Fruit fly (Drosophila melanogaster) whole organism, embryonic: Measurements from ENCODE around the gene CG2854.
A peak's percentile ranks its signal among the peaks of the same experiment; 100 is the strongest.

Source experiments
- C15 ChIP-seq: fragments of 200-800 bp; sonication (Bioruptor generic); IDR thresholded peaks from 3 replicates; pipeline ENCODE4 v1.3.6; 2022; ENCODE audit warnings: missing biosample characterization, missing genetic modification characterization
- CG10209 ChIP-seq: fragments of 200-800 bp; sonication (Bioruptor generic); optimal IDR thresholded peaks from 3 replicates; lab custom pipeline; 2017; ENCODE audit warnings: missing biosample characterization, mild to moderate bottlenecking, missing genetic modification characterization, missing genetic modification reagents
- CG10431 ChIP-seq: fragments of 200-800 bp; sonication (Bioruptor generic); optimal IDR thresholded peaks from 3 replicates; lab custom pipeline; 2018; ENCODE audit warnings: missing biosample characterization, mild to moderate bottlenecking, missing genetic modification characterization
- CG11093 ChIP-seq: fragments of 200-800 bp; sonication (Bioruptor generic); IDR thresholded peaks from 3 replicates; pipeline ENCODE4 v1.3.6; 2022; ENCODE audit warnings: missing biosample characterization, missing genetic modification characterization
- CG11723 ChIP-seq: fragments of 200-800 bp; sonication (Bioruptor generic); optimal IDR thresholded peaks from 2 replicates; lab custom pipeline; 2017; ENCODE audit warnings: missing biosample characterization, mild to moderate bottlenecking, missing genetic modification characterization
- CG12299 ChIP-seq: fragments of 200-800 bp; sonication (Bioruptor generic); optimal IDR thresholded peaks from 2 replicates; lab custom pipeline; 2018; ENCODE audit warnings: missing biosample characterization, mild to moderate bottlenecking, missing genetic modification characterization
- CG13894 ChIP-seq: fragments of 200-800 bp; sonication (Bioruptor generic); optimal IDR thresholded peaks from 3 replicates; lab custom pipeline; 2018; ENCODE audit warnings: missing biosample characterization, mild to moderate bottlenecking, missing genetic modification characterization, moderate library complexity
- CG14014 ChIP-seq: fragments of 200-800 bp; sonication (Bioruptor generic); IDR thresholded peaks from 2 replicates; pipeline ENCODE4 v1.3.6; 2022; ENCODE audit warnings: missing biosample characterization, missing genetic modification characterization
- CG17359 ChIP-seq: fragments of 200-800 bp; sonication (Bioruptor generic); optimal IDR thresholded peaks from 3 replicates; lab custom pipeline; 2018; ENCODE audit warnings: missing biosample characterization, mild to moderate bottlenecking, missing genetic modification characterization, moderate library complexity
- CG2120 ChIP-seq: fragments of 200-800 bp; sonication (Bioruptor generic); optimal IDR thresholded peaks from 3 replicates; lab custom pipeline; 2016; ENCODE audit warnings: missing biosample characterization, missing genetic modification characterization
- CG30020 ChIP-seq: fragments of 200-800 bp; optimal IDR thresholded peaks from 2 replicates; lab custom pipeline; 2019; ENCODE audit warnings: missing biosample characterization, mild to moderate bottlenecking, missing genetic modification characterization, moderate library complexity
- CG32767 ChIP-seq: fragments of 200-800 bp; sonication (Bioruptor generic); IDR thresholded peaks from 2 replicates; pipeline ENCODE4 v1.3.6; 2022; ENCODE audit warnings: missing biosample characterization, missing genetic modification characterization
- CG42726 ChIP-seq: fragments of 200-800 bp; sonication (Bioruptor generic); IDR thresholded peaks from 2 replicates; pipeline ENCODE4 v1.3.6; 2022; ENCODE audit warnings: missing biosample characterization, missing genetic modification characterization; ENCODE audit not compliant: partially characterized antibody
- CG4820 ChIP-seq: fragments of 200-800 bp; sonication (Bioruptor generic); optimal IDR thresholded peaks from 3 replicates; lab custom pipeline; 2016; ENCODE audit warnings: missing biosample characterization, missing genetic modification characterization
- CG5245 ChIP-seq: fragments of 200-800 bp; sonication (Bioruptor generic); optimal IDR thresholded peaks from 3 replicates; lab custom pipeline; 2016; ENCODE audit warnings: missing biosample characterization, missing genetic modification characterization
- CG7786 ChIP-seq: fragments of 200-800 bp; sonication (Bioruptor generic); optimal IDR thresholded peaks from 2 replicates; lab custom pipeline; 2016; ENCODE audit warnings: missing biosample characterization, missing genetic modification characterization
- CG7963 ChIP-seq: fragments of 200-800 bp; sonication (Bioruptor generic); IDR thresholded peaks from 3 replicates; pipeline ENCODE4 v1.3.6; 2022; ENCODE audit warnings: missing biosample characterization, missing genetic modification characterization; ENCODE audit not compliant: partially characterized antibody
- CG8281 ChIP-seq: fragments of 200-800 bp; sonication (Bioruptor generic); optimal IDR thresholded peaks from 2 replicates; lab custom pipeline; 2018; ENCODE audit warnings: missing biosample characterization, mild to moderate bottlenecking, missing genetic modification characterization, moderate library complexity
- Dll ChIP-seq: fragments of 200-800 bp; sonication (Bioruptor generic); IDR thresholded peaks from 4 replicates; pipeline ENCODE4 v1.3.6; 2022; ENCODE audit warnings: missing biosample characterization, missing genetic modification characterization; ENCODE audit not compliant: partially characterized antibody
- HHEX ChIP-seq: fragments of 200-800 bp; sonication (Bioruptor generic); optimal IDR thresholded peaks from 3 replicates; lab custom pipeline; 2017; ENCODE audit warnings: missing biosample characterization, mild to moderate bottlenecking, missing genetic modification characterization, missing genetic modification reagents
- HLH4C ChIP-seq: fragments of 200-800 bp; sonication (Bioruptor generic); IDR thresholded peaks from 3 replicates; pipeline ENCODE4 v1.3.6; 2022; ENCODE audit warnings: missing biosample characterization, missing genetic modification characterization; ENCODE audit not compliant: partially characterized antibody
- HLH54F ChIP-seq: fragments of 200-800 bp; sonication (Bioruptor generic); optimal IDR thresholded peaks from 3 replicates; lab custom pipeline; 2016; ENCODE audit warnings: missing biosample characterization, missing genetic modification characterization
- Mad ChIP-seq: fragments of 200-800 bp; sonication (Bioruptor generic); optimal IDR thresholded peaks from 2 replicates; lab custom pipeline; 2016; ENCODE audit warnings: missing biosample characterization, missing genetic modification characterization
- Mes4 ChIP-seq: fragments of 200-800 bp; sonication (Bioruptor generic); optimal IDR thresholded peaks from 2 replicates; lab custom pipeline; 2016; ENCODE audit warnings: missing biosample characterization, missing genetic modification characterization
- NC2α ChIP-seq: fragments of 200-800 bp; sonication (Bioruptor generic); optimal IDR thresholded peaks from 2 replicates; lab custom pipeline; 2016; ENCODE audit warnings: missing biosample characterization, missing genetic modification characterization
- NFAT ChIP-seq: fragments of 200-800 bp; sonication (Bioruptor generic); IDR thresholded peaks from 2 replicates; pipeline ENCODE4 v1.3.6; 2022; ENCODE audit warnings: missing biosample characterization, missing genetic modification characterization
- Oli ChIP-seq: fragments of 200-800 bp; sonication (Bioruptor generic); optimal IDR thresholded peaks from 2 replicates; lab custom pipeline; 2018; ENCODE audit warnings: missing biosample characterization, mild to moderate bottlenecking, missing genetic modification characterization, moderate library complexity
- Poxn ChIP-seq: fragments of 200-800 bp; sonication (Bioruptor generic); IDR thresholded peaks from 2 replicates; pipeline ENCODE4 v1.3.6; 2022; ENCODE audit warnings: missing biosample characterization, missing genetic modification characterization
- Stat92E ChIP-seq, 3 experiments: fragments of >200 bp in 2 of 3; fragments of 200-800 bp in 1 of 3; sonication (Bioruptor generic) in 1 of 3; optimal IDR thresholded peaks; 2 replicates each; lab custom pipeline; 2017 to 2019; ENCODE audit warnings: missing biosample characterization in 3 of 3, missing genetic modification characterization in 3 of 3, mild to moderate bottlenecking in 1 of 3, moderate library complexity in 1 of 3
- TFAM ChIP-seq: fragments of 200-800 bp; sonication (Bioruptor generic); optimal IDR thresholded peaks from 2 replicates; lab custom pipeline; 2017; ENCODE audit warnings: missing biosample characterization, missing genetic modification characterization, inconsistent platforms
- ab ChIP-seq: fragments of 200-800 bp; sonication (Bioruptor generic); optimal IDR thresholded peaks from 2 replicates; lab custom pipeline; 2016; ENCODE audit warnings: missing biosample characterization, missing genetic modification characterization
- ash1 ChIP-seq: fragments of 200-800 bp; sonication (Bioruptor generic); optimal IDR thresholded peaks from 2 replicates; lab custom pipeline; 2018; ENCODE audit warnings: missing biosample characterization, mild to moderate bottlenecking, missing genetic modification characterization
- croc ChIP-seq: fragments of 200-800 bp; sonication (Bioruptor generic); conservative IDR thresholded peaks from 3 replicates; pipeline ENCODE4 v1.3.6; 2022; ENCODE audit warnings: missing biosample characterization, missing genetic modification characterization
- dysf ChIP-seq: fragments of 200-800 bp; sonication (Bioruptor generic); IDR thresholded peaks from 3 replicates; pipeline ENCODE4 v1.3.6; 2022; ENCODE audit warnings: missing biosample characterization, missing genetic modification characterization
- fd96Cb ChIP-seq: fragments of 200-800 bp; sonication (Bioruptor generic); optimal IDR thresholded peaks from 2 replicates; lab custom pipeline; 2018; ENCODE audit warnings: missing biosample characterization, mild to moderate bottlenecking, missing genetic modification characterization, moderate library complexity
- gsb ChIP-seq: fragments of 200-800 bp; sonication (Bioruptor generic); IDR thresholded peaks from 2 replicates; pipeline ENCODE4 v1.3.6; 2022; ENCODE audit warnings: missing biosample characterization, missing genetic modification characterization
- hkb ChIP-seq, 2 experiments: fragments of 200-800 bp in 1 of 2; fragments of >200 bp in 1 of 2; sonication (Bioruptor generic) in 1 of 2; IDR thresholded peaks in 1 of 2; optimal IDR thresholded peaks in 1 of 2; 2 replicates each; pipeline versions ENCODE4 v1.3.6 to Lab custom; 2017 to 2022; ENCODE audit warnings: missing biosample characterization in 1 of 2, missing genetic modification characterization in 1 of 2
- jigr1 ChIP-seq: fragments of 200-800 bp; sonication (Bioruptor generic); IDR thresholded peaks from 3 replicates; pipeline ENCODE4 v1.3.6; 2022; ENCODE audit warnings: missing biosample characterization, missing genetic modification characterization
- lab ChIP-seq: fragments of 200-800 bp; sonication (Bioruptor generic); optimal IDR thresholded peaks from 3 replicates; lab custom pipeline; 2017; ENCODE audit warnings: missing biosample characterization, missing genetic modification characterization, mild to moderate bottlenecking, moderate library complexity, missing genetic modification reagents
- nerfin-1 ChIP-seq: fragments of 200-800 bp; sonication (Bioruptor generic); optimal IDR thresholded peaks from 3 replicates; lab custom pipeline; 2019; ENCODE audit warnings: missing biosample characterization, mild to moderate bottlenecking, missing genetic modification characterization, moderate library complexity
- odd ChIP-seq: fragments of 200-800 bp; sonication (Bioruptor generic); optimal IDR thresholded peaks from 2 replicates; lab custom pipeline; 2017; ENCODE audit warnings: missing biosample characterization, mild to moderate bottlenecking, missing genetic modification characterization
- so ChIP-seq: fragments of 200-800 bp; sonication (Bioruptor generic); IDR thresholded peaks from 3 replicates; pipeline ENCODE4 v1.3.6; 2022; ENCODE audit warnings: missing biosample characterization, missing genetic modification characterization
- trem ChIP-seq: fragments of 200-800 bp; optimal IDR thresholded peaks from 3 replicates; lab custom pipeline; 2019; ENCODE audit warnings: missing biosample characterization, mild to moderate bottlenecking, missing genetic modification characterization, moderate library complexity
- tup ChIP-seq: fragments of 200-800 bp; sonication (Bioruptor generic); optimal IDR thresholded peaks from 2 replicates; lab custom pipeline; 2016; ENCODE audit warnings: missing biosample characterization, mild to moderate bottlenecking, missing genetic modification characterization, moderate library complexity
- tx ChIP-seq: fragments of 200-800 bp; sonication (Bioruptor generic); optimal IDR thresholded peaks from 2 replicates; lab custom pipeline; 2016; ENCODE audit warnings: missing biosample characterization, missing genetic modification characterization
- wdn ChIP-seq: fragments of 200-800 bp; sonication (Bioruptor generic); IDR thresholded peaks from 2 replicates; pipeline ENCODE4 v1.3.6; 2022; ENCODE audit warnings: missing biosample characterization, missing genetic modification characterization
- zen ChIP-seq: fragments of 200-800 bp; sonication (Bioruptor generic); optimal IDR thresholded peaks from 3 replicates; lab custom pipeline; 2018; ENCODE audit warnings: missing biosample characterization, mild to moderate bottlenecking, missing genetic modification characterization, moderate library complexity
- zfh1 ChIP-seq: fragments of 200-800 bp; sonication (Bioruptor generic); IDR thresholded peaks from 3 replicates; pipeline ENCODE4 v1.3.6; 2022; ENCODE audit warnings: missing biosample characterization, missing genetic modification characterization

Gene CG2854

DNA sequence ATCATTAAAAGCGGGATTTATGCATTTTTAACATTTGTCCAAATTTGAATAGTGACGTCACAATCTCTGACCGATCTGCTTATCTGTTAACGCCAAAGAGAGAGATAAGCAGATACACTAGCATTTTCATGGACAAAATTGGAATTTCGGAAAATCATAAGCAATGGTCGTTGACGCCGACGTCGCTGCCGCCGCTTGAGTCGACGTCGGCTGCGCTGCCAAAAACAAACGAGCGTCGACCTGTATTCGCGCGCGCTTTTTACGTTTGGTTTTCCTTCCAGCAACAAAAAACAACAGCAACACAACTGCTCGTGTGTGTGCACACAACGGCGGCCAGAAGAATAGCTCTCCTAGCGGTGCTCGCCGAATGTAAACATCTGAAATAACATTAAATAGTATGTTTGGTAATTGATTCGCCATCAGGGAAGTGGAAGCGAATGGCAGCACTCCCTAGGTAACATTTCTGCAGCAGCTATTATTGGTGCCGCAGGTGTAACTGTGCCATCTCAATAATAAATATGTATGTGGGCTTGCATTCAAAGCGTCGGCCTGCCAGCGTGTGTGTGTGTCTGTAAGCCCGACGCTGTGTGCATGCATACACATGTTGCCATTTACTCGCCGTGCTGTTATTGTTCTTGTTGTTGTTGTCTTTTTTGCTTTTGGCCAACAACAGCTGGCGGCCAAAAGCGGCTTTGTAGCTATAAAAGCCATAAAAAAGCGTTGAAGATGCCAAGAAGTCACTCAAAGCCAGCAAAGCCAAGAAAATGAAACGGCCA, 26.4 kb upstream of the CG2854 start (continued):
- peak; percentile 83 for TF ChIP-seq trem (tag; lab: Kevin White, UChicago)
- peak; percentile 74 for TF ChIP-seq ab
- peak; percentile 90 for TF ChIP-seq HLH54F (GFP tag; lab: Kevin White, UChicago)
- TF ChIP-seq NFAT (GFP tag; lab: Robert Waterston, UW) = peak; percentile 95
- TF ChIP-seq croc (GFP tag; lab: Robert Waterston, UW) = peak; percentile 94
- TF ChIP-seq CG17359 (tag; lab: Kevin White, UChicago) = peak; percentile 97
- peak in 1 of 3 experiments; percentile 87 for TF ChIP-seq Stat92E (GFP tag; optimal IDR thresholded peaks at IDR 0.05; lab: Kevin White, UChicago)
- TF ChIP-seq CG12299 (tag; lab: Kevin White, UChicago) = peak; percentile 89
- peak; percentile 93 for TF ChIP-seq Mes4 (GFP tag; lab: Kevin White, UChicago)
- peak; percentile 34 for TF ChIP-seq CG13894 (tag; lab: Kevin White, UChicago)
- peak; percentile 94 for TF ChIP-seq CG7786 (GFP tag; lab: Kevin White, UChicago)
- TF ChIP-seq CG4820 = peak; percentile 89
- TF ChIP-seq CG14014 (GFP tag; lab: Robert Waterston, UW) = peak; percentile 96
- TF ChIP-seq TFAM (GFP tag; lab: Kevin White, UChicago) = peak; percentile 74
- peak; percentile 95 for TF ChIP-seq gsb
- no peak for TF ChIP-seq Dll
- no peak for TF ChIP-seq CG7963 (GFP tag; lab: Robert Waterston, UW)
- peak; percentile 95 for TF ChIP-seq HHEX (GFP tag; lab: Kevin White, UChicago)
- TF ChIP-seq CG10431 (GFP tag; lab: Kevin White, UChicago) = peak; percentile 79
- peak; percentile 61 for TF ChIP-seq CG30020 (tag; lab: Kevin White, UChicago)
- peak; percentile 93 for TF ChIP-seq odd (GFP tag; lab: Kevin White, UChicago)
- peak; percentile 97 for TF ChIP-seq dysf (GFP tag; lab: Robert Waterston, UW)
- peak; percentile 92 for TF ChIP-seq CG11723 (GFP tag; lab: Kevin White, UChicago)
- TF ChIP-seq so = peak; percentile 97
- peak; percentile 95 for TF ChIP-seq wdn
- TF ChIP-seq tx (GFP tag; lab: Kevin White, UChicago) = peak; percentile 88
- TF ChIP-seq CG5245 (GFP tag; lab: Kevin White, UChicago) = peak; percentile 90
- TF ChIP-seq CG32767 = peak; percentile 98
- TF ChIP-seq hkb (optimal IDR thresholded peaks at IDR 0.05; lab: Kevin White, UChicago) = no peak
- peak; percentile 98 for TF ChIP-seq hkb (GFP tag; IDR thresholded peaks at IDR 0.05; lab: Robert Waterston, UW)
- peak; percentile 96 for TF ChIP-seq lab (GFP tag; lab: Kevin White, UChicago)
- peak; percentile 94 for TF ChIP-seq CG2120 (GFP tag; lab: Kevin White, UChicago)
- peak; percentile 84 for TF ChIP-seq nerfin-1 (tag; lab: Kevin White, UChicago)
- 0 out of 2 replicates have a peak, but pooled peaks have one; percentile 25 for TF ChIP-seq CG42726 (GFP tag; lab: Robert Waterston, UW)
- peak; percentile 63 for TF ChIP-seq ash1 (GFP tag; lab: Kevin White, UChicago)
- peak; percentile 87; the same call in 2 of the 3 replicates for TF ChIP-seq C15
- TF ChIP-seq zen (tag; lab: Kevin White, UChicago) = peak; percentile 82
- peak; percentile 93 for TF ChIP-seq Mad (GFP tag; lab: Kevin White, UChicago)
- peak; percentile 97 for TF ChIP-seq Oli (tag; lab: Kevin White, UChicago)
- no peak for TF ChIP-seq HLH4C (GFP tag; lab: Robert Waterston, UW)
- TF ChIP-seq tup (GFP tag; lab: Kevin White, UChicago) = peak; percentile 86
- TF ChIP-seq NC2α (GFP tag; lab: Kevin White, UChicago) = peak; percentile 90
- TF ChIP-seq zfh1 = peak; percentile 97
- peak; percentile 95 for TF ChIP-seq CG10209 (GFP tag; lab: Kevin White, UChicago)
- peak; percentile 96 for TF ChIP-seq CG11093
- TF ChIP-seq Poxn = peak; percentile 72
- peak; percentile 86 for TF ChIP-seq CG8281 (tag; lab: Kevin White, UChicago)
- TF ChIP-seq jigr1 = peak; percentile 94
- TF ChIP-seq fd96Cb (tag; lab: Kevin White, UChicago) = peak; percentile 96
